Fruit fly (Drosophila melanogaster): Measurements from ENCODE around the gene CG3119.

CG3119 gene

dm6 chr2L:2845634-2846033, 8.0 kb upstream of the CG3119 start, which contains the start of gene CG18557:
TSS of gene CG18557 (minus strand) at chr2L:2845734.
- TF ChIP-seq CG12768 (GFP tag; optimal IDR thresholded peaks at IDR 0.05) (no peak), bab1 (GFP tag; optimal IDR thresholded peaks at IDR 0.05) (no peak), Clk (GFP tag; optimal IDR thresholded peaks at IDR 0.05) (no peak), kay (GFP tag; ENCODE audit: borderline replicate concordance) (peak; percentile 55)

DNA sequence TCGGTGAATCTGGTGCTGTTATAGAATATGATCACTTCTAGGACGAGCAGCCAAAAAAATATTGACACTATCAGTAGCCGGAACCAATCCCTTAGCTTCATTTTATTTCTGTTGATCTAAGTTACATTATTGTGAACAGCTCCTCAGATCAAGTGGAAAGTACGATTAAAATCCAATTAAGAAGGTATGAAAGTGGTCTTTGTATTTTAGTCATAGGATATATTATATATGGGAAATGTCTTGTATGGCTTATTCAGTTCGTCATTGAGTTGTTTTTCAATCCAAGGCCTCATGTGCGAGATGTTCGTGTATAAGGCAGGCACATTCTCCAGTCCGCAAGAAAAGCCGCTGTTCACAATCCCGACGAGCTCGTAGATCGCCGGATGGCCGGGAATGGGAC, 6.8 kb upstream of the CG3119 start, which contains the start of gene CG18558:
CG18558 (minus strand) TSS at position 101 of the 400 bp plus-strand sequence.
- TF ChIP-seq cnc (optimal IDR thresholded peaks at IDR 0.05) = no peak
- no peak for TF ChIP-seq Hr96 (GFP tag; optimal IDR thresholded peaks at IDR 0.05)
- no peak for TF ChIP-seq Mnt (GFP tag; optimal IDR thresholded peaks at IDR 0.05)

dm6 chr2L:2840311-2840710, 2.7 kb upstream of the CG3119 start:
- no peak for TF ChIP-seq CG14711 (tag; optimal IDR thresholded peaks at IDR 0.05)
- no peak for TF ChIP-seq CG1620 (GFP tag; optimal IDR thresholded peaks at IDR 0.05)
- TF ChIP-seq cnc (optimal IDR thresholded peaks at IDR 0.05) = no peak
- no peak for TF ChIP-seq CG7045 (GFP tag; optimal IDR thresholded peaks at IDR 0.05)
- TF ChIP-seq toe (GFP tag; optimal IDR thresholded peaks at IDR 0.05) = no peak
- no peak for TF ChIP-seq tj (GFP tag; optimal IDR thresholded peaks at IDR 0.05)
- TF ChIP-seq CG5204 (GFP tag; optimal IDR thresholded peaks at IDR 0.05) = no peak
- TF ChIP-seq ovo (GFP tag; optimal IDR thresholded peaks at IDR 0.05) = no peak
- no peak for TF ChIP-seq pad (GFP tag; optimal IDR thresholded peaks at IDR 0.05)
- no peak for TF ChIP-seq Crg-1 (GFP tag; optimal IDR thresholded peaks at IDR 0.05)
- TF ChIP-seq Hr96 (GFP tag; optimal IDR thresholded peaks at IDR 0.05) = no peak
- no peak for TF ChIP-seq Clk (GFP tag; optimal IDR thresholded peaks at IDR 0.05)
- TF ChIP-seq kay (GFP tag; ENCODE audit: borderline replicate concordance) = no peak
- TF ChIP-seq CG12768 (GFP tag; optimal IDR thresholded peaks at IDR 0.05) = no peak
- no peak for TF ChIP-seq CG7101 (tag; optimal IDR thresholded peaks at IDR 0.05)
- TF ChIP-seq cic (GFP tag; optimal IDR thresholded peaks at IDR 0.05) = no peak

DNA sequence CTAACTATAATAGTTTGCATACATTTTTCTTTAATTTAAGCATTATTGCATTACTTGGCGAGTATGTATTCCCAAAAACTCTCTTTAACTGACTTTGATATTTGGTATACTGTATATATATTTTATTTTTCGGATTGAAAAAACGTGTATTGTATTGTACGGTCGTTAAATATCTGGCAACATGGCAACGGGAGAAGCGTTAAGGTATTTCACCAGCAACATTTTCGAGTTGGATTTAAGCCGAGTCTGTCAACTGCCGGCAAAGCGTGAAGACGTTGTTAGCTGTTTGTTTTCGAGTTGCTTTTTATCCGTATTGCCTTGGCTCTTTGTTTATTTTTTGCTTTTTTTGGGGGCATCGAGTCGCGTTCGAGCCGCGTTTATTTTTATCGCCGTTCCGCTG, 2.2 kb upstream of the CG3119 start, which contains the start of gene CG2975:
CG2975 (plus strand) TSS at position 275 of the 400 bp plus-strand sequence.
- TF ChIP-seq ovo (GFP tag; optimal IDR thresholded peaks at IDR 0.05) (no peak), CG7045 (GFP tag; optimal IDR thresholded peaks at IDR 0.05) (no peak), Mnt (GFP tag; optimal IDR thresholded peaks at IDR 0.05) (no peak), Hr96 (GFP tag; optimal IDR thresholded peaks at IDR 0.05) (no peak), cnc (optimal IDR thresholded peaks at IDR 0.05) (no peak), CG7101 (tag; optimal IDR thresholded peaks at IDR 0.05) (no peak), CG33017 (tag; optimal IDR thresholded peaks at IDR 0.05) (no peak), CG11617 (GFP tag; optimal IDR thresholded peaks at IDR 0.05) (no peak), kay (GFP tag; ENCODE audit: borderline replicate concordance) (no peak)

- TF ChIP-seq CG11617 (GFP tag; optimal IDR thresholded peaks at IDR 0.05) (no peak), pad (GFP tag; optimal IDR thresholded peaks at IDR 0.05) (no peak), toe (GFP tag; optimal IDR thresholded peaks at IDR 0.05) (peak; percentile 9), kay (GFP tag; ENCODE audit: borderline replicate concordance) (no peak), CG12768 (GFP tag; optimal IDR thresholded peaks at IDR 0.05) (no peak), Crg-1 (GFP tag; optimal IDR thresholded peaks at IDR 0.05) (no peak), CG7101 (tag; optimal IDR thresholded peaks at IDR 0.05) (no peak), cnc (optimal IDR thresholded peaks at IDR 0.05) (no peak), bab1 (GFP tag; optimal IDR thresholded peaks at IDR 0.05) (peak; percentile 12), Clk (GFP tag; optimal IDR thresholded peaks at IDR 0.05) (no peak), ovo (GFP tag; optimal IDR thresholded peaks at IDR 0.05) (no peak), CG14711 (tag; optimal IDR thresholded peaks at IDR 0.05) (no peak), tj (GFP tag; optimal IDR thresholded peaks at IDR 0.05) (no peak), Mnt (GFP tag; optimal IDR thresholded peaks at IDR 0.05) (no peak), CG5204 (GFP tag; optimal IDR thresholded peaks at IDR 0.05) (peak; percentile 32), CG1620 (GFP tag; optimal IDR thresholded peaks at IDR 0.05) (no peak), Hr96 (GFP tag; optimal IDR thresholded peaks at IDR 0.05) (no peak), CG7045 (GFP tag; optimal IDR thresholded peaks at IDR 0.05) (peak; percentile 56), CG33017 (tag; optimal IDR thresholded peaks at IDR 0.05) (no peak), cic (GFP tag; optimal IDR thresholded peaks at IDR 0.05) (no peak)
These were observed 7.3 kb downstream of the CG3119 start for dm6 chr2L:2830341-2830800.

- TF ChIP-seq CG7101 (tag; optimal IDR thresholded peaks at IDR 0.05) (no peak), ovo (GFP tag; optimal IDR thresholded peaks at IDR 0.05) (peak; percentile 13), pad (GFP tag; optimal IDR thresholded peaks at IDR 0.05) (peak; percentile 18), Crg-1 (GFP tag; optimal IDR thresholded peaks at IDR 0.05) (no peak)
These were observed 7.8 kb downstream of the CG3119 start, which contains the start of gene Duox for dm6 chr2L:2829637-2830340. TSS of gene Duox (minus strand) at chr2L:2830248.

DNA sequence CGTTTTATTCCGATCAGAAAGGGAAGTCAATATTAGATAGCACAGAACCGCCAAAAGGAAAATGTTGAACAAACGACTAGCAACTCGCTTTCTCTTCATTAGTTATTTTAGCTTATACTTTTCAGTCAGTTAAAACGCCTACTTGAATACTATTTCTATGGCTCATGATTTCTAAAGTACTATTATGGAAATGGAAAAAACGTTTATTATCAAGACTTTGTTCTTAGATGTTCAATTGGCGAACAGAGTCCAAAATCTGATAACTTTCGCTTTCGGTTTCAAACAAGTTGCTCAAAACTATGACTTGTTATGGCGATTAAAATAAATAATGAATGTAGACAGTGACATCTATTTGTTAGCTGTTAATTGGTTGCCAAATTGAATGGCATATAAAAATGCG, 12.2 kb downstream of the CG3119 start, which contains the start of gene CG3123:
CG3123 (minus strand) TSS at position 101 of the 400 bp plus-strand sequence.
- TF ChIP-seq kay (GFP tag; ENCODE audit: borderline replicate concordance) = no peak
- TF ChIP-seq Mnt (GFP tag; optimal IDR thresholded peaks at IDR 0.05) = no peak
- TF ChIP-seq cic (GFP tag; optimal IDR thresholded peaks at IDR 0.05) = no peak
- TF ChIP-seq toe (GFP tag; optimal IDR thresholded peaks at IDR 0.05) = no peak
- TF ChIP-seq CG7101 (tag; optimal IDR thresholded peaks at IDR 0.05) = no peak

Measured in whole organism, adult.